Worm (Caenorhabditis elegans) whole organism, L4 larva: ENCODE data around the gene frpr-13.
A peak's percentile ranks its signal among the peaks of the same experiment; 100 is the strongest.

Experiments used
- D1046.2 ChIP-seq: fragments of 200-800 bp; sonication (Bioruptor generic); IDR thresholded peaks from 2 replicates; pipeline ENCODE4 v1.3.6; 2022; ENCODE audit warnings: missing genetic modification characterization, missing compliant biosample characterization
- F10B5.3 ChIP-seq: sonication (generic microtip); optimal IDR thresholded peaks from 2 replicates; lab custom pipeline; 2016; ENCODE audit warnings: mild to moderate bottlenecking, missing genetic modification characterization, missing compliant biosample characterization
- F26F4.8 ChIP-seq: fragments of 200-800 bp; sonication (Bioruptor generic); conservative IDR thresholded peaks from 2 replicates; pipeline ENCODE4 v1.3.6; 2022; ENCODE audit warnings: missing genetic modification characterization, missing compliant biosample characterization
- T26A8.4 ChIP-seq: fragments of 200-800 bp; sonication (Bioruptor generic); IDR thresholded peaks from 2 replicates; pipeline ENCODE4 v1.3.6; 2022; ENCODE audit warnings: missing genetic modification characterization, missing compliant biosample characterization
- Y48G9A.11 ChIP-seq: fragments of 200-800 bp; sonication (Bioruptor generic); IDR thresholded peaks from 2 replicates; pipeline ENCODE4 v1.3.6; 2022; ENCODE audit warnings: missing genetic modification reagents, missing genetic modification characterization, missing compliant biosample characterization
- ZK337.2 ChIP-seq: fragments of 200-800 bp; sonication (Bioruptor generic); IDR thresholded peaks from 2 replicates; pipeline ENCODE4 v1.3.6; 2022; ENCODE audit warnings: missing genetic modification reagents, missing genetic modification characterization, missing compliant biosample characterization
- ama-1 ChIP-seq: fragments of 150-350 bp; optimal IDR thresholded peaks from 2 replicates; lab custom pipeline; 2014; ENCODE audit warnings: inconsistent platforms, mixed read lengths
- ceh-32 ChIP-seq: sonication (generic microtip); optimal IDR thresholded peaks from 2 replicates; lab custom pipeline; 2016; ENCODE audit warnings: mild to moderate bottlenecking, missing genetic modification characterization, missing compliant biosample characterization; ENCODE audit not compliant: poor library complexity
- ceh-44 ChIP-seq: fragments of 200-800 bp; sonication (Bioruptor generic); IDR thresholded peaks from 2 replicates; pipeline ENCODE4 v1.3.6; 2022; ENCODE audit warnings: missing genetic modification reagents, missing genetic modification characterization, missing compliant biosample characterization
- ces-1 ChIP-seq: fragments of 150-350 bp; sonication (generic microtip); optimal IDR thresholded peaks from 4 replicates; lab custom pipeline; 2014; ENCODE audit warnings: missing biosample characterization, missing genetic modification reagents, missing genetic modification characterization
- ctbp-1 ChIP-seq: fragments of 200-800 bp; sonication (Bioruptor generic); IDR thresholded peaks from 2 replicates; pipeline ENCODE4 v1.3.6; 2022; ENCODE audit warnings: missing genetic modification reagents, missing genetic modification characterization, missing compliant biosample characterization
- daf-12 ChIP-seq: fragments of 150-350 bp; optimal IDR thresholded peaks from 2 replicates; lab custom pipeline; 2014; ENCODE audit warnings: missing biosample characterization, missing genetic modification reagents, missing genetic modification characterization
- daf-16 ChIP-seq, 3 experiments: sonication (generic microtip); optimal IDR thresholded peaks; 2 replicates each; lab custom pipeline; 2016 to 2017; ENCODE audit warnings: missing genetic modification characterization in 3 of 3, missing genetic modification reagents in 3 of 3, mild to moderate bottlenecking in 2 of 3, missing compliant biosample characterization in 2 of 3, missing biosample characterization in 1 of 3, moderate library complexity in 1 of 3
- daf-8 ChIP-seq: fragments of 200-800 bp; sonication (Bioruptor generic); IDR thresholded peaks from 2 replicates; pipeline ENCODE4 v1.3.6; 2022; ENCODE audit warnings: missing genetic modification characterization, missing compliant biosample characterization
- dmd-8 ChIP-seq: fragments of 200-800 bp; sonication (Bioruptor generic); IDR thresholded peaks from 2 replicates; pipeline ENCODE4 v1.3.6; 2022; ENCODE audit warnings: missing genetic modification characterization, missing compliant biosample characterization
- dpl-1 ChIP-seq: fragments of 150-350 bp; optimal IDR thresholded peaks from 2 replicates; lab custom pipeline; 2014; ENCODE audit warnings: missing biosample characterization, missing genetic modification reagents, missing genetic modification characterization
- duxl-1 ChIP-seq: sonication (generic microtip); optimal IDR thresholded peaks from 2 replicates; lab custom pipeline; 2016; ENCODE audit warnings: mild to moderate bottlenecking, missing genetic modification characterization, moderate library complexity, missing compliant biosample characterization; ENCODE audit not compliant: poor library complexity
- dve-1 ChIP-seq: sonication (generic microtip); optimal IDR thresholded peaks from 2 replicates; lab custom pipeline; 2017; ENCODE audit warnings: antibody characterized with exemption, mild to moderate bottlenecking, missing genetic modification characterization, missing compliant biosample characterization; ENCODE audit not compliant: insufficient read depth
- egl-43 ChIP-seq: fragments of 200-800 bp; sonication (Bioruptor generic); IDR thresholded peaks from 2 replicates; pipeline ENCODE4 v1.3.6; 2022; ENCODE audit warnings: missing genetic modification reagents, missing genetic modification characterization, missing compliant biosample characterization
- gei-8 ChIP-seq: fragments of 200-800 bp; sonication (Bioruptor generic); optimal IDR thresholded peaks from 2 replicates; lab custom pipeline; 2018; ENCODE audit warnings: mild to moderate bottlenecking, missing genetic modification characterization, missing compliant biosample characterization
- hif-1 ChIP-seq, 2 experiments: sonication (generic microtip); optimal IDR thresholded peaks; 2 replicates each; lab custom pipeline; 2016 to 2017; ENCODE audit warnings: missing compliant biosample characterization in 2 of 2, missing genetic modification characterization in 2 of 2, missing genetic modification reagents in 2 of 2, missing genotype in 2 of 2, mild to moderate bottlenecking in 1 of 2
- hlh-30 ChIP-seq: sonication (generic microtip); optimal IDR thresholded peaks from 2 replicates; lab custom pipeline; 2017; ENCODE audit warnings: antibody characterized with exemption, mild to moderate bottlenecking, missing genetic modification characterization, missing compliant biosample characterization; ENCODE audit not compliant: insufficient read depth
- hmg-1.1 ChIP-seq: fragments of 200-800 bp; sonication (Bioruptor generic); IDR thresholded peaks from 2 replicates; pipeline ENCODE4 v1.3.6; 2022; ENCODE audit warnings: missing genetic modification reagents, missing genetic modification characterization, missing compliant biosample characterization
- jun-1 ChIP-seq: fragments of 150-350 bp; optimal IDR thresholded peaks from 2 replicates; lab custom pipeline; 2014; ENCODE audit warnings: missing biosample characterization, missing genetic modification reagents, missing genetic modification characterization
- lin-15B ChIP-seq: fragments of 150-350 bp; sonication (generic microtip); optimal IDR thresholded peaks from 3 replicates; lab custom pipeline; 2014; ENCODE audit warnings: missing biosample characterization, missing genetic modification characterization
- lin-29 ChIP-seq: fragments of 200-800 bp; sonication (Bioruptor generic); IDR thresholded peaks from 2 replicates; pipeline ENCODE4 v1.3.6; 2022; ENCODE audit warnings: missing genetic modification reagents, missing genetic modification characterization, missing compliant biosample characterization
- lin-39 ChIP-seq: fragments of 150-350 bp; optimal IDR thresholded peaks from 2 replicates; lab custom pipeline; 2014; ENCODE audit warnings: missing biosample characterization, missing genetic modification reagents, missing genetic modification characterization
- lir-3 ChIP-seq: sonication (generic microtip); optimal IDR thresholded peaks from 2 replicates; lab custom pipeline; 2016; ENCODE audit warnings: mild to moderate bottlenecking, missing genetic modification characterization, missing compliant biosample characterization
- lsy-2 ChIP-seq, 2 experiments: fragments of 150-350 bp in 1 of 2; sonication (generic microtip) in 1 of 2; optimal IDR thresholded peaks; 2 replicates each; lab custom pipeline; 2014 to 2017; ENCODE audit warnings: missing biosample characterization in 2 of 2, missing genetic modification characterization in 2 of 2
- madf-9 ChIP-seq: fragments of 200-800 bp; sonication (Bioruptor generic); conservative IDR thresholded peaks from 2 replicates; pipeline ENCODE4 v1.3.6; 2022; ENCODE audit warnings: missing genetic modification reagents, missing genetic modification characterization, missing compliant biosample characterization
- mdl-1 ChIP-seq, 2 experiments: fragments of 150-350 bp in 1 of 2; sonication (generic microtip) in 1 of 2; optimal IDR thresholded peaks; 2 replicates each; lab custom pipeline; 2014 to 2017; ENCODE audit warnings: missing biosample characterization in 2 of 2, missing genetic modification characterization in 2 of 2
- mdt-29 ChIP-seq: fragments of 200-800 bp; sonication (Bioruptor generic); IDR thresholded peaks from 2 replicates; pipeline ENCODE4 v1.3.6; 2022; ENCODE audit warnings: missing genetic modification reagents, missing genetic modification characterization, missing compliant biosample characterization
- mep-1 ChIP-seq: fragments of 150-350 bp; sonication (generic microtip); optimal IDR thresholded peaks from 3 replicates; lab custom pipeline; 2014; ENCODE audit warnings: missing biosample characterization, missing genetic modification characterization
- mes-2 ChIP-seq: sonication (generic microtip); optimal IDR thresholded peaks from 2 replicates; lab custom pipeline; 2016; ENCODE audit warnings: missing genotype, mild to moderate bottlenecking, missing genetic modification characterization, missing compliant biosample characterization; ENCODE audit not compliant: poor library complexity, severe bottlenecking
- mxl-2 ChIP-seq: fragments of 200-800 bp; sonication (Bioruptor generic); conservative IDR thresholded peaks from 2 replicates; pipeline ENCODE4 v1.3.6; 2022; ENCODE audit warnings: missing genetic modification reagents, missing genetic modification characterization, missing compliant biosample characterization
- nhr-102 ChIP-seq: sonication (generic microtip); optimal IDR thresholded peaks from 2 replicates; lab custom pipeline; 2016; ENCODE audit warnings: mild to moderate bottlenecking, missing genetic modification characterization, moderate library complexity, missing compliant biosample characterization
- nhr-11 ChIP-seq: fragments of 150-350 bp; optimal IDR thresholded peaks from 2 replicates; lab custom pipeline; 2014; ENCODE audit warnings: missing biosample characterization, missing genetic modification characterization
- nhr-237 ChIP-seq: sonication (generic microtip); optimal IDR thresholded peaks from 2 replicates; lab custom pipeline; 2017; ENCODE audit warnings: missing biosample characterization, missing genetic modification characterization
- nhr-28 ChIP-seq: fragments of 150-350 bp; optimal IDR thresholded peaks from 2 replicates; lab custom pipeline; 2014; ENCODE audit warnings: missing biosample characterization, missing genetic modification characterization
- nhr-41 ChIP-seq: fragments of 200-800 bp; sonication (Bioruptor generic); IDR thresholded peaks from 2 replicates; pipeline ENCODE4 v1.3.6; 2022; ENCODE audit warnings: missing genetic modification reagents, missing genetic modification characterization, missing compliant biosample characterization
- nhr-42 ChIP-seq: fragments of 200-800 bp; sonication (Bioruptor generic); IDR thresholded peaks from 2 replicates; pipeline ENCODE4 v1.3.6; 2022; ENCODE audit warnings: missing genetic modification characterization, missing compliant biosample characterization
- pqm-1 ChIP-seq: sonication (generic microtip); optimal IDR thresholded peaks from 2 replicates; lab custom pipeline; 2017; ENCODE audit warnings: missing biosample characterization, missing genetic modification characterization
- rbr-2 ChIP-seq: sonication (generic microtip); optimal IDR thresholded peaks from 2 replicates; lab custom pipeline; 2016; ENCODE audit warnings: missing genotype, missing genetic modification characterization, missing compliant biosample characterization
- set-16 ChIP-seq: fragments of 200-800 bp; sonication (Bioruptor generic); IDR thresholded peaks from 2 replicates; pipeline ENCODE4 v1.3.6; 2022; ENCODE audit warnings: missing genetic modification reagents, missing genetic modification characterization, missing compliant biosample characterization
- spr-1 ChIP-seq: sonication (generic microtip); optimal IDR thresholded peaks from 2 replicates; lab custom pipeline; 2016; ENCODE audit warnings: mild to moderate bottlenecking, missing genetic modification characterization, missing compliant biosample characterization
- unc-130 ChIP-seq: sonication (generic microtip); optimal IDR thresholded peaks from 2 replicates; lab custom pipeline; 2016; ENCODE audit warnings: missing genetic modification reagents, missing genetic modification characterization, missing compliant biosample characterization
- zag-1 ChIP-seq: fragments of 150-350 bp; optimal IDR thresholded peaks from 2 replicates; lab custom pipeline; 2014; ENCODE audit warnings: missing biosample characterization, missing genetic modification characterization
- zfp-2 ChIP-seq: sonication (generic microtip); optimal IDR thresholded peaks from 2 replicates; lab custom pipeline; 2016; ENCODE audit warnings: mild to moderate bottlenecking, missing genetic modification characterization, missing compliant biosample characterization
- zip-11 ChIP-seq: fragments of 200-800 bp; sonication (Bioruptor generic); IDR thresholded peaks from 2 replicates; pipeline ENCODE4 v1.3.6; 2022; ENCODE audit warnings: missing genetic modification characterization, missing compliant biosample characterization
- ztf-7 ChIP-seq: fragments of 150-350 bp; optimal IDR thresholded peaks from 2 replicates; lab custom pipeline; 2014; ENCODE audit warnings: missing biosample characterization, missing genetic modification characterization

frpr-13 gene

DNA sequence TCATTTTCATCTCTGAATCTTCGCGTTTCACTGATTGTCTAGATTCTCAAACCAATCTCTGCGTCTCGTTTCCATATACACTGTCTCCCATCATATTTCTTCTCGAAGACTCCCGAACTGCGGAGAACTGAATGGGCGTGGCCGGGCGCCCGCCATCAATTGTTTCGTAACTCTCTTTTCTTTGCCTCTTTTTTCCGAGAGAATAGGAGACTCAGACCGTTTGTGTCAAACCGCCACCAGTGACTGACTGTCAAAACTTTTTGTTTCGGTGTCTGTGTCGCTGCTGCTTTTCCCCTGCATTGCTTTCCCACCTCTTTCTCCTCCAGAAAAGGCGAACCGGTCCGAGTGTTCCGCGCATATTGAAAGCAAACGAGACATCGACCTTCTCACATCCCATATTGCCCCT, 37.3 kb downstream of the frpr-13 start, which contains the start of gene unc-23 (continued):
- TF ChIP-seq zag-1 (tag; lab: Kevin White, UChicago) = no peak
- TF ChIP-seq ctbp-1 (GFP tag; lab: Robert Waterston, UW) = peak; percentile 69
- peak; percentile 81 for TF ChIP-seq madf-9
- TF ChIP-seq ces-1 (GFP tag; lab: Kevin White, UChicago) = no peak
- peak; percentile 83 for TF ChIP-seq nhr-102
- TF ChIP-seq dve-1 (tag; lab: Kevin White, UChicago) = peak; percentile 93
- no peak for TF ChIP-seq ZK337.2 (GFP tag; lab: Robert Waterston, UW)
- no peak for TF ChIP-seq D1046.2 (GFP tag; lab: Robert Waterston, UW)
- TF ChIP-seq Y48G9A.11 (GFP tag; lab: Robert Waterston, UW) = 0 out of 2 replicates have a peak, but pooled peaks have one; percentile 37
- peak; percentile 72 for TF ChIP-seq hlh-30
- TF ChIP-seq egl-43 (GFP tag; lab: Robert Waterston, UW) = no peak
- TF ChIP-seq ceh-32 (tag; lab: Kevin White, UChicago) = no peak
- no peak for TF ChIP-seq lin-39 (tag; lab: Kevin White, UChicago)
- peak; percentile 48 for TF ChIP-seq ztf-7 (tag; lab: Kevin White, UChicago)
- peak; percentile 88 for TF ChIP-seq nhr-11 (tag; lab: Kevin White, UChicago)
- peak; percentile 76 for TF ChIP-seq jun-1 (tag; lab: Kevin White, UChicago)
- peak; percentile 65 for TF ChIP-seq ama-1 (lab: Kevin White, UChicago)
- peak in 1 of 2 experiments; percentile 71 for TF ChIP-seq lsy-2 (tag; optimal IDR thresholded peaks at IDR 0.05; lab: Kevin White, UChicago)
- TF ChIP-seq mdt-29 = peak; percentile 99
- no peak for TF ChIP-seq F26F4.8 (GFP tag; lab: Robert Waterston, UW)
- TF ChIP-seq unc-130 (GFP tag; lab: Kevin White, UChicago) = no peak
- no peak for TF ChIP-seq ceh-44
- no peak for TF ChIP-seq lir-3 (tag; lab: Kevin White, UChicago)
- TF ChIP-seq mep-1 = peak; percentile 84
- no peak for TF ChIP-seq lin-15B (tag; lab: Kevin White, UChicago)
- peak; percentile 35 for TF ChIP-seq rbr-2 (tag; lab: Kevin White, UChicago)
- TF ChIP-seq F10B5.3 (tag; lab: Kevin White, UChicago) = no peak
- no peak for TF ChIP-seq zip-11
- peak; percentile 49 for TF ChIP-seq dpl-1 (GFP tag; lab: Kevin White, UChicago)
- TF ChIP-seq mxl-2 (GFP tag; lab: Robert Waterston, UW) = 0 out of 2 replicates have a peak, but pooled peaks have one; percentile 37
- peak; percentile 85 for TF ChIP-seq nhr-28 (tag; lab: Kevin White, UChicago)
- TF ChIP-seq daf-16 (GFP tag; optimal IDR thresholded peaks at IDR 0.05; lab: Kevin White, UChicago) = peak; percentile 77 to 96
- TF ChIP-seq daf-16 (tag; optimal IDR thresholded peaks at IDR 0.05; lab: Kevin White, UChicago) = peak; percentile 78
- TF ChIP-seq daf-8 (GFP tag; lab: Robert Waterston, UW) = no peak
- TF ChIP-seq nhr-41 (GFP tag; lab: Robert Waterston, UW) = no peak
- TF ChIP-seq duxl-1 (tag; lab: Kevin White, UChicago) = peak; percentile 30
- TF ChIP-seq mdl-1 (tag; optimal IDR thresholded peaks at IDR 0.05; lab: Kevin White, UChicago) = peak in 1 of 2 experiments; percentile 80
- peak; percentile 77; the same call in 1 of the 2 replicates for TF ChIP-seq set-16
- peak; percentile 50 for TF ChIP-seq gei-8 (GFP tag; lab: Kevin White, UChicago)
- TF ChIP-seq mes-2 (tag; lab: Kevin White, UChicago) = peak; percentile 54
- peak; percentile 76 for TF ChIP-seq spr-1 (tag; lab: Kevin White, UChicago)
- no peak for TF ChIP-seq nhr-237
- no peak for TF ChIP-seq daf-12 (tag; lab: Kevin White, UChicago)
- TF ChIP-seq nhr-42 = peak; percentile 77; the same call in 1 of the 2 replicates
- TF ChIP-seq dmd-8 (GFP tag; lab: Robert Waterston, UW) = no peak
- peak; percentile 70 for TF ChIP-seq T26A8.4 (GFP tag; lab: Robert Waterston, UW)
- TF ChIP-seq zfp-2 (tag; lab: Kevin White, UChicago) = no peak
- no peak for TF ChIP-seq pqm-1 (tag; lab: Kevin White, UChicago)
- TF ChIP-seq lin-29 = peak; percentile 69; the same call in 1 of the 2 replicates
- TF ChIP-seq hif-1 (tag; optimal IDR thresholded peaks at IDR 0.05; lab: Kevin White, UChicago) = peak in 1 of 2 experiments; percentile 64
- peak; percentile 74 for TF ChIP-seq hmg-1.1 (GFP tag; lab: Robert Waterston, UW)
